Fruit fly (Drosophila melanogaster): ENCODE measurements around the gene Dph1.

DNA sequence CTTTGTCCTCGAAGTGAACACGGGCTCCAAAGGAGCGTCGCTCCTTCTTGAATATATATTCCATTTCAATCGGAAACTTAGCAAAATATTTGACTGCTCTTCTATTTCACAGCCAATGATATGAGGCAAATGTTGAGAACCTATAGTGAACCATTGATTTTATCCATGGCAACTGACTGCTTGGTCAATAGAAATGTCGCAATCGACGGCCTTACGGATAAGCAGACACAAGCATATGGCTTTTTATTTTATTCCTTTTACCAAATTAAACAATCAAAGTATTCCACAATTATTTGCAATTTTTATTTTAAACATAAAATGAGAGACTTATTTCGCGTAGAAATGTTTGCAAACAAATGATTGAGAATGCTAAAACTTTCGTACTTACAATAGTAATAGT is 2.4 kb upstream of the Dph1 start, which contains the start of gene Dnai2:
- TF ChIP-seq CG2120 (GFP tag; optimal IDR thresholded peaks at IDR 0.05) (no peak), NK7.1 (GFP tag; optimal IDR thresholded peaks at IDR 0.05) (no peak), CG7786 (GFP tag; optimal IDR thresholded peaks at IDR 0.05) (no peak), CG34376 (GFP tag; optimal IDR thresholded peaks at IDR 0.05) (no peak), dm (GFP tag; optimal IDR thresholded peaks at IDR 0.05) (no peak), CG43689 (GFP tag; IDR thresholded peaks at IDR 0.05) (no peak), CG9609 (GFP tag; optimal IDR thresholded peaks at IDR 0.05) (no peak), Ptx1 (GFP tag; IDR thresholded peaks at IDR 0.05) (no peak), CG12744 (GFP tag; optimal IDR thresholded peaks at IDR 0.05) (no peak)

All from whole organism, embryonic.